Worm (Caenorhabditis elegans) whole organism, L1 larva: ENCODE data around the gene fli-1.
A peak's percentile ranks its signal among the peaks of the same experiment; 100 is the strongest.

ENCODE experiments used
- dpl-1 ChIP-seq, 3 experiments: fragments of 150-350 bp in 2 of 3; sonication (generic microtip) in 1 of 3; optimal IDR thresholded peaks; 2 replicates each; lab custom pipeline; 2014 to 2017; ENCODE audit warnings: missing biosample characterization in 3 of 3, missing genetic modification characterization in 3 of 3, missing genetic modification reagents in 3 of 3
- fos-1 ChIP-seq: fragments of 150-350 bp; optimal IDR thresholded peaks from 2 replicates; lab custom pipeline; 2014; ENCODE audit warnings: missing biosample characterization, missing genetic modification characterization

fli-1 gene

ce11 chrIII:8628405-8628982, 55.0 kb downstream of the fli-1 start, which contains the start of the genes polk-1 and gpr-1 (continued):
- TF ChIP-seq fos-1 (tag; lab: Kevin White, UChicago), result no peak
- peak; percentile 74 to 86 (median 81) for TF ChIP-seq dpl-1 (GFP tag; optimal IDR thresholded peaks at IDR 0.05; lab: Kevin White, UChicago)
